Fruit fly (Drosophila melanogaster) whole organism, embryonic: Measurements from ENCODE around the gene CG13699.
A peak's percentile ranks its signal among the peaks of the same experiment; 100 is the strongest.

Source experiments
- ATbp ChIP-seq: fragments of 200-800 bp; sonication (Bioruptor generic); optimal IDR thresholded peaks from 2 replicates; lab custom pipeline; 2017; ENCODE audit warnings: missing biosample characterization, mild to moderate bottlenecking, missing genetic modification characterization, missing genetic modification reagents
- Aef1 ChIP-seq: fragments of 200-800 bp; sonication (Bioruptor generic); IDR thresholded peaks from 3 replicates; pipeline ENCODE4 v1.3.6; 2022; ENCODE audit warnings: missing biosample characterization, missing genetic modification characterization
- CG11085 ChIP-seq: fragments of 200-800 bp; sonication (Bioruptor generic); IDR thresholded peaks from 2 replicates; pipeline ENCODE4 v1.3.6; 2022; ENCODE audit warnings: missing biosample characterization, missing genetic modification characterization
- CG12391 ChIP-seq: fragments of 200-800 bp; sonication (Bioruptor generic); optimal IDR thresholded peaks from 3 replicates; lab custom pipeline; 2018; ENCODE audit warnings: missing biosample characterization, mild to moderate bottlenecking, missing genetic modification characterization, moderate library complexity
- CG14860 ChIP-seq: fragments of 200-800 bp; sonication (Bioruptor generic); IDR thresholded peaks from 3 replicates; pipeline ENCODE4 v1.3.6; 2022; ENCODE audit warnings: missing biosample characterization, missing genetic modification characterization; ENCODE audit not compliant: partially characterized antibody
- CG1529 ChIP-seq: fragments of 200-800 bp; sonication (Bioruptor generic); optimal IDR thresholded peaks from 3 replicates; lab custom pipeline; 2018; ENCODE audit warnings: missing biosample characterization, missing genetic modification characterization
- CG15601 ChIP-seq: fragments of 200-800 bp; sonication (Bioruptor generic); optimal IDR thresholded peaks from 3 replicates; lab custom pipeline; 2019; ENCODE audit warnings: missing biosample characterization, mild to moderate bottlenecking, missing genetic modification characterization, moderate library complexity
- CG15696 ChIP-seq: fragments of 200-800 bp; sonication (Bioruptor generic); optimal IDR thresholded peaks from 2 replicates; lab custom pipeline; 2019; ENCODE audit warnings: missing biosample characterization, mild to moderate bottlenecking, missing genetic modification characterization, moderate library complexity
- CG17328 ChIP-seq: fragments of 200-800 bp; sonication (Bioruptor generic); IDR thresholded peaks from 2 replicates; pipeline ENCODE4 v1.3.6; 2022; ENCODE audit warnings: missing biosample characterization, missing genetic modification characterization
- CG17361 ChIP-seq: fragments of 200-800 bp; sonication (Bioruptor generic); IDR thresholded peaks from 3 replicates; pipeline ENCODE4 v1.3.6; 2022; ENCODE audit warnings: missing biosample characterization, missing genetic modification characterization
- CG17829 ChIP-seq: fragments of 200-800 bp; optimal IDR thresholded peaks from 2 replicates; lab custom pipeline; 2019; ENCODE audit warnings: missing biosample characterization, mild to moderate bottlenecking, missing genetic modification characterization, moderate library complexity
- CG18262 ChIP-seq: fragments of 200-800 bp; optimal IDR thresholded peaks from 3 replicates; lab custom pipeline; 2019; ENCODE audit warnings: missing biosample characterization, mild to moderate bottlenecking, missing genetic modification characterization, moderate library complexity
- CG2712 ChIP-seq: fragments of 200-800 bp; optimal IDR thresholded peaks from 3 replicates; lab custom pipeline; 2019; ENCODE audit warnings: missing biosample characterization, mild to moderate bottlenecking, missing genetic modification characterization, moderate library complexity
- CG30020 ChIP-seq: fragments of 200-800 bp; optimal IDR thresholded peaks from 2 replicates; lab custom pipeline; 2019; ENCODE audit warnings: missing biosample characterization, mild to moderate bottlenecking, missing genetic modification characterization, moderate library complexity
- CG3065 ChIP-seq: fragments of 200-800 bp; sonication (Bioruptor generic); optimal IDR thresholded peaks from 2 replicates; lab custom pipeline; 2016; ENCODE audit warnings: missing biosample characterization, missing genetic modification characterization
- CG33213 ChIP-seq: fragments of 200-800 bp; sonication (Bioruptor generic); optimal IDR thresholded peaks from 3 replicates; lab custom pipeline; 2016; ENCODE audit warnings: missing biosample characterization, missing genetic modification characterization
- CG3847 ChIP-seq: fragments of 200-800 bp; sonication (Bioruptor generic); IDR thresholded peaks from 2 replicates; pipeline ENCODE4 v1.3.6; 2022; ENCODE audit warnings: missing biosample characterization, missing genetic modification characterization
- CG5953 ChIP-seq: fragments of 200-800 bp; sonication (Bioruptor generic); IDR thresholded peaks from 2 replicates; pipeline ENCODE4 v1.3.6; 2022; ENCODE audit warnings: missing biosample characterization, missing genetic modification characterization
- CG6765 ChIP-seq: fragments of 200-800 bp; sonication (Bioruptor generic); optimal IDR thresholded peaks from 3 replicates; lab custom pipeline; 2017; ENCODE audit warnings: missing biosample characterization, mild to moderate bottlenecking, missing genetic modification characterization
- CG7987 ChIP-seq: fragments of 200-800 bp; sonication (Bioruptor generic); optimal IDR thresholded peaks from 2 replicates; lab custom pipeline; 2018; ENCODE audit warnings: missing biosample characterization, mild to moderate bottlenecking, missing genetic modification characterization, moderate library complexity
- CG8281 ChIP-seq: fragments of 200-800 bp; sonication (Bioruptor generic); optimal IDR thresholded peaks from 2 replicates; lab custom pipeline; 2018; ENCODE audit warnings: missing biosample characterization, mild to moderate bottlenecking, missing genetic modification characterization, moderate library complexity
- CG8290 ChIP-seq, 3 experiments: fragments of 200-800 bp; sonication (Bioruptor generic); optimal IDR thresholded peaks; 2 replicates each; lab custom pipeline; 2016 to 2019; ENCODE audit warnings: missing biosample characterization in 3 of 3, missing genetic modification characterization in 3 of 3, mild to moderate bottlenecking in 2 of 3, moderate library complexity in 1 of 3
- CG9609 ChIP-seq: fragments of 200-800 bp; sonication (Bioruptor generic); optimal IDR thresholded peaks from 3 replicates; lab custom pipeline; 2016; ENCODE audit warnings: missing biosample characterization, missing genetic modification characterization
- CG9727 ChIP-seq: fragments of 200-800 bp; sonication (Bioruptor generic); optimal IDR thresholded peaks from 3 replicates; lab custom pipeline; 2017; ENCODE audit warnings: missing biosample characterization, mild to moderate bottlenecking, missing genetic modification characterization
- CHES-1-like ChIP-seq: fragments of 200-800 bp; sonication (Bioruptor generic); optimal IDR thresholded peaks from 2 replicates; lab custom pipeline; 2016; ENCODE audit warnings: missing biosample characterization, missing genetic modification characterization
- Dll ChIP-seq: fragments of 200-800 bp; sonication (Bioruptor generic); IDR thresholded peaks from 4 replicates; pipeline ENCODE4 v1.3.6; 2022; ENCODE audit warnings: missing biosample characterization, missing genetic modification characterization; ENCODE audit not compliant: partially characterized antibody
- Ets65A ChIP-seq: fragments of 200-800 bp; sonication (Bioruptor generic); peaks from one replicate; lab custom pipeline; 2016; ENCODE audit warnings: missing biosample characterization, missing genetic modification characterization
- Hmx ChIP-seq: fragments of 200-800 bp; sonication (Bioruptor generic); optimal IDR thresholded peaks from 2 replicates; lab custom pipeline; 2016; ENCODE audit warnings: missing biosample characterization, missing genetic modification characterization
- Mrtf ChIP-seq: fragments of 200-800 bp; sonication (Bioruptor generic); IDR thresholded peaks from 3 replicates; pipeline ENCODE4 v1.3.6; 2022; ENCODE audit warnings: missing biosample characterization, missing genetic modification characterization
- Neu2 ChIP-seq: fragments of 200-800 bp; sonication (Bioruptor generic); optimal IDR thresholded peaks from 3 replicates; lab custom pipeline; 2016; ENCODE audit warnings: missing biosample characterization, missing genetic modification characterization, borderline replicate concordance
- Opbp ChIP-seq: fragments of 200-800 bp; sonication (Bioruptor generic); IDR thresholded peaks from 3 replicates; pipeline ENCODE4 v1.3.6; 2022; ENCODE audit warnings: missing biosample characterization, missing genetic modification characterization; ENCODE audit not compliant: partially characterized antibody
- Sin3A ChIP-seq: fragments of >200 bp; optimal IDR thresholded peaks from 2 replicates; lab custom pipeline; 2018
- Sox100B ChIP-seq: fragments of 200-800 bp; sonication (Bioruptor generic); optimal IDR thresholded peaks from 3 replicates; lab custom pipeline; 2018; ENCODE audit warnings: missing biosample characterization, mild to moderate bottlenecking, missing genetic modification characterization
- Xrp1 ChIP-seq: fragments of 200-800 bp; sonication (Bioruptor generic); IDR thresholded peaks from 2 replicates; pipeline ENCODE4 v1.3.6; 2022; ENCODE audit warnings: missing biosample characterization, missing genetic modification characterization
- ac ChIP-seq: fragments of 200-800 bp; sonication (Bioruptor generic); optimal IDR thresholded peaks from 3 replicates; lab custom pipeline; 2017; ENCODE audit warnings: missing biosample characterization, mild to moderate bottlenecking, missing genetic modification characterization
- ash1 ChIP-seq: fragments of 200-800 bp; sonication (Bioruptor generic); optimal IDR thresholded peaks from 2 replicates; lab custom pipeline; 2018; ENCODE audit warnings: missing biosample characterization, mild to moderate bottlenecking, missing genetic modification characterization
- bsh ChIP-seq, 2 experiments: fragments of 200-800 bp; sonication (Bioruptor generic); optimal IDR thresholded peaks; 2 replicates each; lab custom pipeline; 2017 to 2018; ENCODE audit warnings: mild to moderate bottlenecking in 2 of 2, missing biosample characterization in 2 of 2, missing genetic modification characterization in 2 of 2, moderate library complexity in 1 of 2
- corto ChIP-seq: fragments of 200-800 bp; sonication (Bioruptor generic); optimal IDR thresholded peaks from 2 replicates; lab custom pipeline; 2016; ENCODE audit warnings: missing biosample characterization, mild to moderate bottlenecking, missing genetic modification characterization, moderate library complexity
- cwo ChIP-seq: fragments of 200-800 bp; sonication (Bioruptor generic); optimal IDR thresholded peaks from 3 replicates; lab custom pipeline; 2017; ENCODE audit warnings: missing biosample characterization, missing genetic modification characterization, mild to moderate bottlenecking, moderate library complexity, missing genetic modification reagents
- dan ChIP-seq: fragments of 200-800 bp; sonication (Bioruptor generic); IDR thresholded peaks from 2 replicates; pipeline ENCODE4 v1.3.6; 2022; ENCODE audit warnings: missing biosample characterization, missing genetic modification characterization
- dmrt99B ChIP-seq: fragments of 200-800 bp; sonication (Bioruptor generic); optimal IDR thresholded peaks from 2 replicates; lab custom pipeline; 2018; ENCODE audit warnings: missing biosample characterization, mild to moderate bottlenecking, missing genetic modification characterization, moderate library complexity
- gem ChIP-seq: fragments of 200-800 bp; sonication (Bioruptor generic); optimal IDR thresholded peaks from 2 replicates; lab custom pipeline; 2019; ENCODE audit warnings: missing biosample characterization, mild to moderate bottlenecking, missing genetic modification characterization, moderate library complexity
- lola ChIP-seq, 3 experiments: fragments of >200 bp in 2 of 3; fragments of 200-800 bp in 1 of 3; sonication (Bioruptor generic) in 1 of 3; optimal IDR thresholded peaks; 2 replicates each; lab custom pipeline; 2017 to 2019; ENCODE audit warnings: missing biosample characterization in 3 of 3, missing genetic modification characterization in 3 of 3, mild to moderate bottlenecking in 1 of 3, moderate library complexity in 1 of 3
- p53 ChIP-seq: fragments of 200-800 bp; sonication (Bioruptor generic); optimal IDR thresholded peaks from 2 replicates; lab custom pipeline; 2016; ENCODE audit warnings: missing biosample characterization, missing genetic modification characterization
- phol ChIP-seq: fragments of 200-800 bp; sonication (Bioruptor generic); optimal IDR thresholded peaks from 3 replicates; lab custom pipeline; 2018; ENCODE audit warnings: missing biosample characterization, mild to moderate bottlenecking, missing genetic modification characterization, moderate library complexity
- pros ChIP-seq: fragments of 200-800 bp; sonication (Bioruptor generic); optimal IDR thresholded peaks from 3 replicates; lab custom pipeline; 2019; ENCODE audit warnings: missing biosample characterization, mild to moderate bottlenecking, missing genetic modification characterization, moderate library complexity
- ro ChIP-seq: fragments of 200-800 bp; sonication (Bioruptor generic); IDR thresholded peaks from 2 replicates; pipeline ENCODE4 v1.3.6; 2022; ENCODE audit warnings: missing biosample characterization, missing genetic modification characterization
- row ChIP-seq: fragments of 200-800 bp; sonication (Bioruptor generic); IDR thresholded peaks from 3 replicates; pipeline ENCODE4 v1.3.6; 2022; ENCODE audit warnings: missing biosample characterization, missing genetic modification characterization
- run ChIP-seq: fragments of 200-800 bp; sonication (Bioruptor generic); optimal IDR thresholded peaks from 3 replicates; lab custom pipeline; 2018; ENCODE audit warnings: missing biosample characterization, mild to moderate bottlenecking, missing genetic modification characterization
- seq ChIP-seq: fragments of 200-800 bp; sonication (Bioruptor generic); IDR thresholded peaks from 2 replicates; pipeline ENCODE4 v1.3.6; 2022; ENCODE audit warnings: missing biosample characterization, missing genetic modification characterization
- tx ChIP-seq: fragments of 200-800 bp; sonication (Bioruptor generic); optimal IDR thresholded peaks from 2 replicates; lab custom pipeline; 2016; ENCODE audit warnings: missing biosample characterization, missing genetic modification characterization

Gene CG13699

dm6 chr3L:18200164-18200563, 37.8 kb upstream of the CG13699 start (continued):
- TF ChIP-seq row (no peak), phol (peak; percentile 14), lola (GFP tag; optimal IDR thresholded peaks at IDR 0.05; lab: Kevin White, UChicago) (peak in 1 of 3 experiments; percentile 29), CG17361 (no peak), CG6765 (GFP tag; lab: Kevin White, UChicago) (no peak), CG15601 (tag; lab: Kevin White, UChicago) (no peak), Xrp1 (GFP tag; lab: Robert Waterston, UW) (0 out of 2 replicates have a peak, but pooled peaks have one; percentile 15), corto (GFP tag; lab: Kevin White, UChicago) (no peak), CG17829 (tag; lab: Kevin White, UChicago) (peak; percentile 16), ATbp (GFP tag; lab: Kevin White, UChicago) (no peak), ash1 (GFP tag; lab: Kevin White, UChicago) (no peak), dan (GFP tag; lab: Robert Waterston, UW) (no peak), CG2712 (peak; percentile 30), CG17328 (GFP tag; lab: Robert Waterston, UW) (no peak), Sox100B (no peak), run (tag; lab: Kevin White, UChicago) (no peak), gem (tag; lab: Kevin White, UChicago) (peak; percentile 23), CG3847 (no peak), Hmx (GFP tag; lab: Kevin White, UChicago) (no peak), CG8290 (GFP tag; optimal IDR thresholded peaks at IDR 0.05; lab: Kevin White, UChicago) (no peak), CG8290 (tag; optimal IDR thresholded peaks at IDR 0.05; lab: Kevin White, UChicago) (no peak), CG8281 (tag; lab: Kevin White, UChicago) (no peak), CG30020 (tag; lab: Kevin White, UChicago) (no peak), CG15696 (tag; lab: Kevin White, UChicago) (peak; percentile 18), pros (GFP tag; lab: Kevin White, UChicago) (no peak), CG33213 (GFP tag; lab: Kevin White, UChicago) (no peak), Mrtf (GFP tag; lab: Robert Waterston, UW) (no peak), CHES-1-like (GFP tag; lab: Kevin White, UChicago) (no peak), CG14860 (no peak), Aef1 (no peak), Neu2 (GFP tag; lab: Kevin White, UChicago) (no peak), Dll (no peak), CG11085 (no peak), p53 (no peak), dmrt99B (tag; lab: Kevin White, UChicago) (no peak), seq (GFP tag; lab: Robert Waterston, UW) (no peak), CG12391 (tag; lab: Kevin White, UChicago) (no peak), Opbp (GFP tag; lab: Robert Waterston, UW) (no peak), CG7987 (GFP tag; lab: Kevin White, UChicago) (no peak), CG5953 (GFP tag; lab: Robert Waterston, UW) (no peak), CG1529 (no peak), Ets65A (no peak), CG9609 (GFP tag; lab: Kevin White, UChicago) (no peak), cwo (no peak), bsh (GFP tag; optimal IDR thresholded peaks at IDR 0.05; lab: Kevin White, UChicago) (peak in 1 of 2 experiments; percentile 27), CG3065 (no peak), CG18262 (peak; percentile 16), ro (GFP tag; lab: Robert Waterston, UW) (no peak), CG9727 (GFP tag; lab: Kevin White, UChicago) (peak; percentile 6), ac (no peak), tx (GFP tag; lab: Kevin White, UChicago) (no peak), Sin3A (no peak)
